Worm (Caenorhabditis elegans): ENCODE measurements around the gene Y26G10.4.

- TF ChIP-seq skn-1 (tag; optimal IDR thresholded peaks at IDR 0.05) = no peak
- no peak for TF ChIP-seq nhr-12 (tag; optimal IDR thresholded peaks at IDR 0.05)
- TF ChIP-seq nhr-25 (tag; optimal IDR thresholded peaks at IDR 0.05) = no peak
- TF ChIP-seq ztf-11 (tag; optimal IDR thresholded peaks at IDR 0.05) = no peak
- TF ChIP-seq elt-3 (tag; optimal IDR thresholded peaks at IDR 0.05) = no peak
- TF ChIP-seq jun-1 (tag; optimal IDR thresholded peaks at IDR 0.05) = no peak
Measured at ce11 chrV:17705814-17706213, 6.8 kb upstream of the Y26G10.4 start, which contains the start of gene W06D12.6.

All from whole organism, L3 larva.